Fruit fly (Drosophila melanogaster) whole organism, embryonic: ENCODE data around the gene CG15922.

Experiments used
- B-H2 ChIP-seq: fragments of 200-800 bp; sonication (Bioruptor generic); optimal IDR thresholded peaks from 2 replicates; lab custom pipeline; 2018; ENCODE audit warnings: missing biosample characterization, mild to moderate bottlenecking, missing genetic modification characterization
- Bdp1 ChIP-seq: fragments of 200-800 bp; sonication (Bioruptor generic); optimal IDR thresholded peaks from 3 replicates; lab custom pipeline; 2016; ENCODE audit warnings: missing biosample characterization, missing genetic modification characterization
- C15 ChIP-seq: fragments of 200-800 bp; sonication (Bioruptor generic); IDR thresholded peaks from 3 replicates; pipeline ENCODE4 v1.3.6; 2022; ENCODE audit warnings: missing biosample characterization, missing genetic modification characterization
- CG10431 ChIP-seq: fragments of 200-800 bp; sonication (Bioruptor generic); optimal IDR thresholded peaks from 3 replicates; lab custom pipeline; 2018; ENCODE audit warnings: missing biosample characterization, mild to moderate bottlenecking, missing genetic modification characterization
- CG11560 ChIP-seq: fragments of 200-800 bp; sonication (Bioruptor generic); IDR thresholded peaks from 3 replicates; pipeline ENCODE4 v1.3.6; 2022; ENCODE audit warnings: missing biosample characterization, missing genetic modification characterization
- CG13123 ChIP-seq: fragments of 200-800 bp; sonication (Bioruptor generic); optimal IDR thresholded peaks from 2 replicates; lab custom pipeline; 2016; ENCODE audit warnings: missing biosample characterization, missing genetic modification characterization
- CG13624 ChIP-seq: fragments of 200-800 bp; sonication (Bioruptor generic); optimal IDR thresholded peaks from 2 replicates; lab custom pipeline; 2016; ENCODE audit warnings: missing biosample characterization, missing genetic modification characterization
- CG14667 ChIP-seq: fragments of 200-800 bp; sonication (Bioruptor generic); IDR thresholded peaks from 2 replicates; pipeline ENCODE4 v1.3.6; 2022; ENCODE audit warnings: missing biosample characterization, missing genetic modification characterization
- CG14965 ChIP-seq: fragments of 200-800 bp; sonication (Bioruptor generic); optimal IDR thresholded peaks from 2 replicates; lab custom pipeline; 2016; ENCODE audit warnings: missing biosample characterization, missing genetic modification characterization, borderline replicate concordance
- CG15479 ChIP-seq: fragments of 200-800 bp; sonication (Bioruptor generic); optimal IDR thresholded peaks from 3 replicates; lab custom pipeline; 2019; ENCODE audit warnings: missing biosample characterization, mild to moderate bottlenecking, missing genetic modification characterization, moderate library complexity
- CG16779 ChIP-seq: fragments of 200-800 bp; sonication (Bioruptor generic); IDR thresholded peaks from 2 replicates; pipeline ENCODE4 v1.3.6; 2022; ENCODE audit warnings: missing biosample characterization, missing genetic modification characterization
- CG17328 ChIP-seq: fragments of 200-800 bp; sonication (Bioruptor generic); IDR thresholded peaks from 2 replicates; pipeline ENCODE4 v1.3.6; 2022; ENCODE audit warnings: missing biosample characterization, missing genetic modification characterization
- CG17359 ChIP-seq: fragments of 200-800 bp; sonication (Bioruptor generic); optimal IDR thresholded peaks from 3 replicates; lab custom pipeline; 2018; ENCODE audit warnings: missing biosample characterization, mild to moderate bottlenecking, missing genetic modification characterization, moderate library complexity
- CG17829 ChIP-seq: fragments of 200-800 bp; optimal IDR thresholded peaks from 2 replicates; lab custom pipeline; 2019; ENCODE audit warnings: missing biosample characterization, mild to moderate bottlenecking, missing genetic modification characterization, moderate library complexity
- CG1792 ChIP-seq: fragments of 200-800 bp; sonication (Bioruptor generic); optimal IDR thresholded peaks from 2 replicates; lab custom pipeline; 2016; ENCODE audit warnings: missing biosample characterization, missing genetic modification characterization
- CG8765 ChIP-seq: fragments of 200-800 bp; sonication (Bioruptor generic); IDR thresholded peaks from 2 replicates; pipeline ENCODE4 v1.3.6; 2022; ENCODE audit warnings: missing biosample characterization, missing genetic modification characterization
- D19B ChIP-seq: fragments of 200-800 bp; sonication (Bioruptor generic); optimal IDR thresholded peaks from 2 replicates; lab custom pipeline; 2017; ENCODE audit warnings: missing biosample characterization, mild to moderate bottlenecking, missing genetic modification characterization
- Dip2 ChIP-seq: fragments of 200-800 bp; sonication (Bioruptor generic); IDR thresholded peaks from 2 replicates; pipeline ENCODE4 v1.3.6; 2022; ENCODE audit warnings: missing biosample characterization, missing genetic modification characterization
- Dll ChIP-seq: fragments of 200-800 bp; sonication (Bioruptor generic); IDR thresholded peaks from 4 replicates; pipeline ENCODE4 v1.3.6; 2022; ENCODE audit warnings: missing biosample characterization, missing genetic modification characterization; ENCODE audit not compliant: partially characterized antibody
- Dp ChIP-seq: fragments of 200-800 bp; sonication (Bioruptor generic); optimal IDR thresholded peaks from 2 replicates; lab custom pipeline; 2018; ENCODE audit warnings: missing biosample characterization, mild to moderate bottlenecking, missing genetic modification characterization, moderate library complexity
- ERR ChIP-seq: fragments of 200-800 bp; sonication (Bioruptor generic); optimal IDR thresholded peaks from 2 replicates; lab custom pipeline; 2016; ENCODE audit warnings: missing biosample characterization, missing genetic modification characterization
- Hey ChIP-seq: fragments of 200-800 bp; sonication (Bioruptor generic); optimal IDR thresholded peaks from 3 replicates; lab custom pipeline; 2018; ENCODE audit warnings: missing biosample characterization, mild to moderate bottlenecking, missing genetic modification characterization
- Hr51 ChIP-seq, 2 experiments: fragments of 200-800 bp; sonication (Bioruptor generic); optimal IDR thresholded peaks; 2 replicates in 1 of 2; 3 replicates in 1 of 2; lab custom pipeline; 2016 to 2018; ENCODE audit warnings: missing biosample characterization in 2 of 2, missing genetic modification characterization in 2 of 2, mild to moderate bottlenecking in 1 of 2, moderate library complexity in 1 of 2
- Jarid2 ChIP-seq: fragments of 200-800 bp; sonication (Bioruptor generic); optimal IDR thresholded peaks from 3 replicates; lab custom pipeline; 2017; ENCODE audit warnings: mild to moderate bottlenecking, missing biosample characterization, missing genetic modification reagents, missing genetic modification characterization
- NfI ChIP-seq: fragments of 200-800 bp; sonication (Bioruptor generic); optimal IDR thresholded peaks from 3 replicates; lab custom pipeline; 2018; ENCODE audit warnings: missing biosample characterization, mild to moderate bottlenecking, missing genetic modification characterization, moderate library complexity
- Sin3A ChIP-seq: fragments of >200 bp; optimal IDR thresholded peaks from 2 replicates; lab custom pipeline; 2018
- ac ChIP-seq: fragments of 200-800 bp; sonication (Bioruptor generic); optimal IDR thresholded peaks from 3 replicates; lab custom pipeline; 2017; ENCODE audit warnings: missing biosample characterization, mild to moderate bottlenecking, missing genetic modification characterization
- ash1 ChIP-seq: fragments of 200-800 bp; sonication (Bioruptor generic); optimal IDR thresholded peaks from 2 replicates; lab custom pipeline; 2018; ENCODE audit warnings: missing biosample characterization, mild to moderate bottlenecking, missing genetic modification characterization
- br ChIP-seq: fragments of >200 bp; optimal IDR thresholded peaks from 2 replicates; lab custom pipeline; 2017
- caup ChIP-seq: fragments of 200-800 bp; sonication (Bioruptor generic); optimal IDR thresholded peaks from 3 replicates; lab custom pipeline; 2017; ENCODE audit warnings: missing biosample characterization, mild to moderate bottlenecking, missing genetic modification characterization, moderate library complexity; ENCODE audit not compliant: severe bottlenecking
- cwo ChIP-seq: fragments of 200-800 bp; sonication (Bioruptor generic); optimal IDR thresholded peaks from 3 replicates; lab custom pipeline; 2017; ENCODE audit warnings: missing biosample characterization, missing genetic modification characterization, mild to moderate bottlenecking, moderate library complexity, missing genetic modification reagents
- danr ChIP-seq: fragments of 200-800 bp; sonication (Bioruptor generic); IDR thresholded peaks from 2 replicates; pipeline ENCODE4 v1.3.6; 2022; ENCODE audit warnings: missing biosample characterization, missing genetic modification characterization
- eve ChIP-seq, 2 experiments: fragments of >200 bp; optimal IDR thresholded peaks; 2 replicates each; lab custom pipeline; 2017; ENCODE audit warnings: missing biosample characterization in 2 of 2, missing genetic modification characterization in 2 of 2
- ewg ChIP-seq: fragments of 200-800 bp; sonication (Bioruptor generic); optimal IDR thresholded peaks from 3 replicates; lab custom pipeline; 2017; ENCODE audit warnings: mild to moderate bottlenecking, missing biosample characterization, missing genetic modification reagents, missing genetic modification characterization
- jigr1 ChIP-seq: fragments of 200-800 bp; sonication (Bioruptor generic); IDR thresholded peaks from 3 replicates; pipeline ENCODE4 v1.3.6; 2022; ENCODE audit warnings: missing biosample characterization, missing genetic modification characterization
- kah ChIP-seq: fragments of 200-800 bp; sonication (Bioruptor generic); optimal IDR thresholded peaks from 2 replicates; lab custom pipeline; 2018; ENCODE audit warnings: missing biosample characterization, mild to moderate bottlenecking, missing genetic modification characterization
- lmd ChIP-seq: fragments of 200-800 bp; sonication (Bioruptor generic); IDR thresholded peaks from 2 replicates; pipeline ENCODE4 v1.3.6; 2022; ENCODE audit warnings: missing biosample characterization, missing genetic modification characterization
- mirr ChIP-seq: fragments of 200-800 bp; sonication (Bioruptor generic); optimal IDR thresholded peaks from 3 replicates; lab custom pipeline; 2018; ENCODE audit warnings: missing biosample characterization, mild to moderate bottlenecking, missing genetic modification characterization
- nerfin-1 ChIP-seq: fragments of 200-800 bp; sonication (Bioruptor generic); optimal IDR thresholded peaks from 3 replicates; lab custom pipeline; 2019; ENCODE audit warnings: missing biosample characterization, mild to moderate bottlenecking, missing genetic modification characterization, moderate library complexity
- ro ChIP-seq: fragments of 200-800 bp; sonication (Bioruptor generic); IDR thresholded peaks from 2 replicates; pipeline ENCODE4 v1.3.6; 2022; ENCODE audit warnings: missing biosample characterization, missing genetic modification characterization
- scrt ChIP-seq: fragments of 200-800 bp; sonication (Bioruptor generic); optimal IDR thresholded peaks from 2 replicates; lab custom pipeline; 2018; ENCODE audit warnings: missing biosample characterization, mild to moderate bottlenecking, missing genetic modification characterization, moderate library complexity
- sd ChIP-seq: fragments of 200-800 bp; sonication (Bioruptor generic); optimal IDR thresholded peaks from 3 replicates; lab custom pipeline; 2018; ENCODE audit warnings: missing biosample characterization, mild to moderate bottlenecking, missing genetic modification characterization, moderate library complexity
- seq ChIP-seq: fragments of 200-800 bp; sonication (Bioruptor generic); IDR thresholded peaks from 2 replicates; pipeline ENCODE4 v1.3.6; 2022; ENCODE audit warnings: missing biosample characterization, missing genetic modification characterization
- sim ChIP-seq: fragments of 200-800 bp; sonication (Bioruptor generic); IDR thresholded peaks from 2 replicates; pipeline ENCODE4 v1.3.6; 2022; ENCODE audit warnings: missing biosample characterization, missing genetic modification characterization
- sima ChIP-seq: fragments of 200-800 bp; sonication (Bioruptor generic); optimal IDR thresholded peaks from 2 replicates; lab custom pipeline; 2016; ENCODE audit warnings: missing biosample characterization, missing genetic modification characterization
- tgo ChIP-seq: fragments of 200-800 bp; sonication (Bioruptor generic); IDR thresholded peaks from 3 replicates; pipeline ENCODE4 v1.3.6; 2022; ENCODE audit warnings: missing biosample characterization, missing genetic modification characterization
- tio ChIP-seq: fragments of 200-800 bp; sonication (Bioruptor generic); optimal IDR thresholded peaks from 2 replicates; lab custom pipeline; 2017; ENCODE audit warnings: missing biosample characterization, missing genetic modification characterization, inconsistent platforms
- trh ChIP-seq: fragments of 200-800 bp; sonication (Bioruptor generic); optimal IDR thresholded peaks from 2 replicates; lab custom pipeline; 2016; ENCODE audit warnings: missing biosample characterization, missing genetic modification characterization
- wor ChIP-seq: fragments of 200-800 bp; sonication (Bioruptor generic); IDR thresholded peaks from 2 replicates; pipeline ENCODE4 v1.3.6; 2022; ENCODE audit warnings: missing biosample characterization, missing genetic modification characterization
- zfh2 ChIP-seq: fragments of 200-800 bp; sonication (Bioruptor generic); optimal IDR thresholded peaks from 2 replicates; lab custom pipeline; 2016; ENCODE audit warnings: missing biosample characterization, missing genetic modification characterization

CG15922 gene

DNA sequence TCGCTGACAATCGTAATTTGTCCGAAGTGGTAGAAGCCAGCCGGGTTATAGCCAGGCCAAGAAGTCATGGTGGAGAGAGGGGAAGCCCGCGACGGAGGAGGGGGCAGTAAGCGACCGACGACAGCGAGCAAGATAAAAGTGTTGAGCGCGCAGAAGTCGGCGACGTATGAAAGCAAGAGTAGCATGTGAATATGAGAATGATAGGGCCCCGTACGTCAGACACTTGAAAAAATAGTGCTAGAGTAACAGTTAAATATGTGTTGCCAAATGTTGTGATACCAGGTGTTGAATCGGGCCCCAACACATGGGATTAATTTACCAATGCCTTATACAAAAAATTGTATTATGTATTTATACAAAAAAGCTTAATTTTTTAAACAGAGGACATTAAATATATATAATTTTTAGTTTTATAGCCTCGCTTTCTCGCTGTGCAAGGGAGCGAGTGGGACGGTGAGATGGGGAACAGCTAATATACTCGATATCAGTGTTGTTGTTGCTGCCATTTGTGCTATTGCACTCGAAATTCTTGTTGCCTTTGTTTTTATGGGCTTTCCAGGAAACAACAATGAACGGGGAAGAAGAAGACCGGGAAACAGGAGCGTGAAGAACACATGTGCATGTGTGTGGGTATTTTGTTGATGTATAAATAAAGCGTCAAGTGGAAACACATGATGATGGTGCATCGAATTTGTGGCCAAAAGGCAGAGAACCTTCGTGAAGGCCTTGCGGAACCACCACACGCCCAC, 10.1 kb downstream of the CG15922 start (continued):
- TF ChIP-seq NfI (GFP tag; lab: Kevin White, UChicago) (peak; percentile 88), D19B (GFP tag; lab: Kevin White, UChicago) (peak; percentile 64), CG14965 (GFP tag; lab: Kevin White, UChicago) (no peak), ash1 (no peak), CG16779 (peak; percentile 43; the same call in 1 of the 2 replicates), nerfin-1 (tag; lab: Kevin White, UChicago) (peak; percentile 64), Dp (GFP tag; lab: Kevin White, UChicago) (no peak), caup (GFP tag; lab: Kevin White, UChicago) (peak; percentile 86), trh (GFP tag; lab: Kevin White, UChicago) (peak; percentile 25), ewg (GFP tag; lab: Kevin White, UChicago) (peak; percentile 68), ac (peak; percentile 69), CG10431 (GFP tag; lab: Kevin White, UChicago) (peak; percentile 55), Sin3A (lab: Kevin White, UChicago) (no peak), cwo (GFP tag; lab: Kevin White, UChicago) (peak; percentile 92), zfh2 (GFP tag; lab: Kevin White, UChicago) (peak; percentile 14), Hr51 (GFP tag; optimal IDR thresholded peaks at IDR 0.05; lab: Kevin White, UChicago) (peak; percentile 37 to 89), CG17328 (GFP tag; lab: Robert Waterston, UW) (peak; percentile 87), tio (peak; percentile 83), CG17829 (tag; lab: Kevin White, UChicago) (peak; percentile 92), lmd (peak; percentile 89), CG17359 (tag; lab: Kevin White, UChicago) (peak; percentile 88), CG15479 (GFP tag; lab: Kevin White, UChicago) (no peak), C15 (GFP tag; lab: Robert Waterston, UW) (peak; percentile 78; the same call in 2 of the 3 replicates), ERR (GFP tag; lab: Kevin White, UChicago) (no peak), tgo (peak; percentile 89), CG13123 (GFP tag; lab: Kevin White, UChicago) (peak; percentile 43), sd (tag; lab: Kevin White, UChicago) (peak; percentile 60), Jarid2 (GFP tag; lab: Kevin White, UChicago) (peak; percentile 15), ro (GFP tag; lab: Robert Waterston, UW) (peak; percentile 63), Hey (tag; lab: Kevin White, UChicago) (peak; percentile 96), sim (GFP tag; lab: Robert Waterston, UW) (peak; percentile 63), jigr1 (GFP tag; lab: Robert Waterston, UW) (peak; percentile 50; the same call in 1 of the 3 replicates), br (no peak), eve (GFP tag; optimal IDR thresholded peaks at IDR 0.05; lab: Kevin White, UChicago) (peak in 1 of 2 experiments; percentile 94), B-H2 (GFP tag; lab: Kevin White, UChicago) (peak; percentile 74), Bdp1 (GFP tag; lab: Kevin White, UChicago) (peak; percentile 23), sima (GFP tag; lab: Kevin White, UChicago) (no peak), kah (GFP tag; lab: Kevin White, UChicago) (peak; percentile 61), wor (GFP tag; lab: Robert Waterston, UW) (peak; percentile 77), CG11560 (tag; lab: Robert Waterston, UW) (peak; percentile 78), Dll (GFP tag; lab: Robert Waterston, UW) (no peak), mirr (peak; percentile 93), CG14667 (GFP tag; lab: Robert Waterston, UW) (peak; percentile 87), CG13624 (no peak), CG1792 (no peak), CG8765 (GFP tag; lab: Robert Waterston, UW) (no peak; the same call in 1 of the 2 replicates), Dip2 (peak; percentile 54; the same call in 1 of the 2 replicates), seq (GFP tag; lab: Robert Waterston, UW) (peak; percentile 72), danr (GFP tag; lab: Robert Waterston, UW) (peak; percentile 79), scrt (GFP tag; lab: Kevin White, UChicago) (peak; percentile 81)
